Fruit fly (Drosophila melanogaster) whole organism, embryonic: ENCODE results near the gene Tg.
A peak's percentile ranks its signal among the peaks of the same experiment; 100 is the strongest.

ENCODE experiments used
- Ada2b ChIP-seq: fragments of 200-800 bp; sonication (Bioruptor generic); IDR thresholded peaks from 2 replicates; pipeline ENCODE4 v1.3.6; 2022; ENCODE audit warnings: missing biosample characterization, missing genetic modification characterization
- Antp ChIP-seq: fragments of 200-800 bp; sonication (Bioruptor generic); optimal IDR thresholded peaks from 3 replicates; lab custom pipeline; 2016; ENCODE audit warnings: missing biosample characterization, missing genetic modification characterization
- CG10147 ChIP-seq: fragments of 200-800 bp; sonication (Bioruptor generic); optimal IDR thresholded peaks from 2 replicates; lab custom pipeline; 2019; ENCODE audit warnings: missing biosample characterization, mild to moderate bottlenecking, missing genetic modification characterization, moderate library complexity
- CG11398 ChIP-seq: fragments of 200-800 bp; sonication (Bioruptor generic); optimal IDR thresholded peaks from 2 replicates; lab custom pipeline; 2016; ENCODE audit warnings: missing biosample characterization, missing genetic modification characterization
- CG11696 ChIP-seq: fragments of 200-800 bp; sonication (Bioruptor generic); IDR thresholded peaks from 2 replicates; pipeline ENCODE4 v1.3.6; 2022; ENCODE audit warnings: missing biosample characterization, missing genetic modification characterization
- CG12659 ChIP-seq: fragments of 200-800 bp; sonication (Bioruptor generic); optimal IDR thresholded peaks from 3 replicates; lab custom pipeline; 2017; ENCODE audit warnings: mild to moderate bottlenecking, missing biosample characterization, missing genetic modification reagents, missing genetic modification characterization
- CG13775 ChIP-seq: fragments of 200-800 bp; sonication (Bioruptor generic); optimal IDR thresholded peaks from 3 replicates; lab custom pipeline; 2017; ENCODE audit warnings: missing biosample characterization, mild to moderate bottlenecking, missing genetic modification characterization
- CG14710 ChIP-seq: fragments of 200-800 bp; sonication (Bioruptor generic); optimal IDR thresholded peaks from 3 replicates; lab custom pipeline; 2019; ENCODE audit warnings: missing biosample characterization, mild to moderate bottlenecking, missing genetic modification characterization, moderate library complexity
- CG15011 ChIP-seq: fragments of 200-800 bp; sonication (Bioruptor generic); optimal IDR thresholded peaks from 3 replicates; lab custom pipeline; 2018; ENCODE audit warnings: missing biosample characterization, mild to moderate bottlenecking, missing genetic modification characterization
- CG17612 ChIP-seq: fragments of 200-800 bp; sonication (Bioruptor generic); IDR thresholded peaks from 2 replicates; pipeline ENCODE4 v1.3.6; 2022; ENCODE audit warnings: missing biosample characterization, missing genetic modification characterization
- CG18764 ChIP-seq: fragments of 200-800 bp; sonication (Bioruptor generic); optimal IDR thresholded peaks from 3 replicates; lab custom pipeline; 2016; ENCODE audit warnings: missing biosample characterization, missing genetic modification characterization
- CG2875 ChIP-seq: fragments of 200-800 bp; sonication (Bioruptor generic); optimal IDR thresholded peaks from 2 replicates; lab custom pipeline; 2017; ENCODE audit warnings: missing biosample characterization, mild to moderate bottlenecking, missing genetic modification characterization, missing genetic modification reagents
- CG30431 ChIP-seq: fragments of 200-800 bp; sonication (Bioruptor generic); optimal IDR thresholded peaks from 2 replicates; lab custom pipeline; 2017; ENCODE audit warnings: missing biosample characterization, missing genetic modification characterization
- CG42726 ChIP-seq: fragments of 200-800 bp; sonication (Bioruptor generic); IDR thresholded peaks from 2 replicates; pipeline ENCODE4 v1.3.6; 2022; ENCODE audit warnings: missing biosample characterization, missing genetic modification characterization; ENCODE audit not compliant: partially characterized antibody
- CG4404 ChIP-seq: fragments of 200-800 bp; sonication (Bioruptor generic); IDR thresholded peaks from 2 replicates; pipeline ENCODE4 v1.3.6; 2022; ENCODE audit warnings: missing biosample characterization, missing genetic modification characterization
- CG6689 ChIP-seq: fragments of 200-800 bp; sonication (Bioruptor generic); IDR thresholded peaks from 2 replicates; pipeline ENCODE4 v1.3.6; 2022; ENCODE audit warnings: missing biosample characterization, missing genetic modification characterization
- CG6791 ChIP-seq: fragments of 200-800 bp; sonication (Bioruptor generic); IDR thresholded peaks from 3 replicates; pipeline ENCODE4 v1.3.6; 2022; ENCODE audit warnings: missing biosample characterization, missing genetic modification characterization; ENCODE audit not compliant: partially characterized antibody
- CG8359 ChIP-seq: fragments of 200-800 bp; sonication (Bioruptor generic); optimal IDR thresholded peaks from 2 replicates; lab custom pipeline; 2017; ENCODE audit warnings: missing biosample characterization, mild to moderate bottlenecking, missing genetic modification characterization, borderline replicate concordance
- E2f2 ChIP-seq: fragments of 200-800 bp; sonication (Bioruptor generic); IDR thresholded peaks from 2 replicates; pipeline ENCODE4 v1.3.6; 2022; ENCODE audit warnings: missing biosample characterization, missing genetic modification characterization
- ERR ChIP-seq: fragments of 200-800 bp; sonication (Bioruptor generic); optimal IDR thresholded peaks from 2 replicates; lab custom pipeline; 2016; ENCODE audit warnings: missing biosample characterization, missing genetic modification characterization
- Hr39 ChIP-seq: fragments of >200 bp; optimal IDR thresholded peaks from 2 replicates; lab custom pipeline; 2017
- MESR4 ChIP-seq: fragments of 200-800 bp; sonication (Bioruptor generic); optimal IDR thresholded peaks from 2 replicates; lab custom pipeline; 2018; ENCODE audit warnings: missing biosample characterization, mild to moderate bottlenecking, missing genetic modification characterization, moderate library complexity
- Neu2 ChIP-seq: fragments of 200-800 bp; sonication (Bioruptor generic); optimal IDR thresholded peaks from 3 replicates; lab custom pipeline; 2016; ENCODE audit warnings: missing biosample characterization, missing genetic modification characterization, borderline replicate concordance
- Ptx1 ChIP-seq: fragments of 200-800 bp; sonication (Bioruptor generic); IDR thresholded peaks from 2 replicates; pipeline ENCODE4 v1.3.6; 2022; ENCODE audit warnings: missing biosample characterization, missing genetic modification characterization
- Ravus ChIP-seq: fragments of 200-800 bp; sonication (Bioruptor generic); IDR thresholded peaks from 2 replicates; pipeline ENCODE4 v1.3.6; 2022; ENCODE audit warnings: missing biosample characterization, missing genetic modification characterization
- Sox102F ChIP-seq: fragments of 200-800 bp; sonication (Bioruptor generic); optimal IDR thresholded peaks from 2 replicates; lab custom pipeline; 2018; ENCODE audit warnings: missing biosample characterization, mild to moderate bottlenecking, missing genetic modification characterization, moderate library complexity
- Stat92E ChIP-seq, 3 experiments: fragments of >200 bp in 2 of 3; fragments of 200-800 bp in 1 of 3; sonication (Bioruptor generic) in 1 of 3; optimal IDR thresholded peaks; 2 replicates each; lab custom pipeline; 2017 to 2019; ENCODE audit warnings: missing biosample characterization in 3 of 3, missing genetic modification characterization in 3 of 3, mild to moderate bottlenecking in 1 of 3, moderate library complexity in 1 of 3
- TFAM ChIP-seq: fragments of 200-800 bp; sonication (Bioruptor generic); optimal IDR thresholded peaks from 2 replicates; lab custom pipeline; 2017; ENCODE audit warnings: missing biosample characterization, missing genetic modification characterization, inconsistent platforms
- YL-1 ChIP-seq: fragments of 200-800 bp; sonication (Bioruptor generic); optimal IDR thresholded peaks from 3 replicates; lab custom pipeline; 2017; ENCODE audit warnings: missing biosample characterization, mild to moderate bottlenecking, missing genetic modification characterization
- ap ChIP-seq: fragments of 200-800 bp; sonication (Bioruptor generic); IDR thresholded peaks from 2 replicates; pipeline ENCODE4 v1.3.6; 2022; ENCODE audit warnings: missing biosample characterization, missing genetic modification characterization
- bbx ChIP-seq: fragments of 200-800 bp; sonication (Bioruptor generic); IDR thresholded peaks from 2 replicates; pipeline ENCODE4 v1.3.6; 2022; ENCODE audit warnings: missing biosample characterization, missing genetic modification characterization; ENCODE audit not compliant: partially characterized antibody
- btn ChIP-seq: fragments of 200-800 bp; sonication (Bioruptor generic); optimal IDR thresholded peaks from 2 replicates; lab custom pipeline; 2016; ENCODE audit warnings: missing biosample characterization, missing genetic modification characterization
- croc ChIP-seq: fragments of 200-800 bp; sonication (Bioruptor generic); conservative IDR thresholded peaks from 3 replicates; pipeline ENCODE4 v1.3.6; 2022; ENCODE audit warnings: missing biosample characterization, missing genetic modification characterization
- crp ChIP-seq, 2 experiments: fragments of 200-800 bp; sonication (Bioruptor generic); optimal IDR thresholded peaks; 2 replicates in 1 of 2; 3 replicates in 1 of 2; lab custom pipeline; 2017; ENCODE audit warnings: missing biosample characterization in 2 of 2, missing genetic modification characterization in 2 of 2, mild to moderate bottlenecking in 1 of 2, moderate library complexity in 1 of 2
- dmrt99B ChIP-seq: fragments of 200-800 bp; sonication (Bioruptor generic); optimal IDR thresholded peaks from 2 replicates; lab custom pipeline; 2018; ENCODE audit warnings: missing biosample characterization, mild to moderate bottlenecking, missing genetic modification characterization, moderate library complexity
- h ChIP-seq: fragments of >200 bp; optimal IDR thresholded peaks from 2 replicates; lab custom pipeline; 2017
- jigr1 ChIP-seq: fragments of 200-800 bp; sonication (Bioruptor generic); IDR thresholded peaks from 3 replicates; pipeline ENCODE4 v1.3.6; 2022; ENCODE audit warnings: missing biosample characterization, missing genetic modification characterization
- jing ChIP-seq: fragments of 200-800 bp; sonication (Bioruptor generic); optimal IDR thresholded peaks from 2 replicates; lab custom pipeline; 2018; ENCODE audit warnings: missing biosample characterization, mild to moderate bottlenecking, missing genetic modification characterization
- lov ChIP-seq, 2 experiments: fragments of 200-800 bp in 1 of 2; fragments of >200 bp in 1 of 2; sonication (Bioruptor generic) in 1 of 2; IDR thresholded peaks in 1 of 2; optimal IDR thresholded peaks in 1 of 2; 2 replicates in 1 of 2; 3 replicates in 1 of 2; pipeline versions ENCODE4 v1.3.6 to Lab custom; 2017 to 2022; ENCODE audit warnings: missing biosample characterization in 1 of 2, missing genetic modification characterization in 1 of 2
- mld ChIP-seq: fragments of 200-800 bp; sonication (Bioruptor generic); IDR thresholded peaks from 3 replicates; pipeline ENCODE4 v1.3.6; 2022; ENCODE audit warnings: missing biosample characterization, missing genetic modification characterization; ENCODE audit not compliant: partially characterized antibody
- phol ChIP-seq: fragments of 200-800 bp; sonication (Bioruptor generic); optimal IDR thresholded peaks from 3 replicates; lab custom pipeline; 2018; ENCODE audit warnings: missing biosample characterization, mild to moderate bottlenecking, missing genetic modification characterization, moderate library complexity
- pita ChIP-seq: fragments of 200-800 bp; sonication (Bioruptor generic); optimal IDR thresholded peaks from 2 replicates; lab custom pipeline; 2017; ENCODE audit warnings: missing biosample characterization, mild to moderate bottlenecking, missing genetic modification characterization
- pros ChIP-seq: fragments of 200-800 bp; sonication (Bioruptor generic); optimal IDR thresholded peaks from 3 replicates; lab custom pipeline; 2019; ENCODE audit warnings: missing biosample characterization, mild to moderate bottlenecking, missing genetic modification characterization, moderate library complexity
- pum ChIP-seq: fragments of 200-800 bp; sonication (Bioruptor generic); optimal IDR thresholded peaks from 2 replicates; lab custom pipeline; 2016; ENCODE audit warnings: missing biosample characterization, missing genetic modification characterization
- ro ChIP-seq: fragments of 200-800 bp; sonication (Bioruptor generic); IDR thresholded peaks from 2 replicates; pipeline ENCODE4 v1.3.6; 2022; ENCODE audit warnings: missing biosample characterization, missing genetic modification characterization
- seq ChIP-seq: fragments of 200-800 bp; sonication (Bioruptor generic); IDR thresholded peaks from 2 replicates; pipeline ENCODE4 v1.3.6; 2022; ENCODE audit warnings: missing biosample characterization, missing genetic modification characterization
- ssp ChIP-seq: fragments of 200-800 bp; sonication (Bioruptor generic); IDR thresholded peaks from 2 replicates; pipeline ENCODE4 v1.3.6; 2022; ENCODE audit warnings: missing biosample characterization, missing genetic modification characterization
- tup ChIP-seq: fragments of 200-800 bp; sonication (Bioruptor generic); optimal IDR thresholded peaks from 2 replicates; lab custom pipeline; 2016; ENCODE audit warnings: missing biosample characterization, mild to moderate bottlenecking, missing genetic modification characterization, moderate library complexity
- zf30C ChIP-seq: fragments of 200-800 bp; sonication (Bioruptor generic); optimal IDR thresholded peaks from 3 replicates; lab custom pipeline; 2018; ENCODE audit warnings: missing biosample characterization, mild to moderate bottlenecking, missing genetic modification characterization
- zfh2 ChIP-seq: fragments of 200-800 bp; sonication (Bioruptor generic); optimal IDR thresholded peaks from 2 replicates; lab custom pipeline; 2016; ENCODE audit warnings: missing biosample characterization, missing genetic modification characterization

Tg gene

dm6 chr2L:7965808-7966460 is 45.3 kb upstream of the Tg start (continued):
- no peak for TF ChIP-seq CG2875 (GFP tag; lab: Kevin White, UChicago)
- no peak for TF ChIP-seq btn (GFP tag; lab: Kevin White, UChicago)
- no peak for TF ChIP-seq pros (GFP tag; lab: Kevin White, UChicago)
- no peak for TF ChIP-seq jigr1 (GFP tag; lab: Robert Waterston, UW)
- no peak for TF ChIP-seq TFAM
- TF ChIP-seq zf30C (GFP tag; lab: Kevin White, UChicago) = no peak
- TF ChIP-seq Stat92E (GFP tag; optimal IDR thresholded peaks at IDR 0.05; lab: Kevin White, UChicago) = no peak
- no peak for TF ChIP-seq Ada2b (GFP tag; lab: Robert Waterston, UW)
- TF ChIP-seq CG14710 (tag; lab: Kevin White, UChicago) = peak; percentile 55
- peak; percentile 65 for TF ChIP-seq dmrt99B
- no peak for TF ChIP-seq pita (GFP tag; lab: Kevin White, UChicago)
- peak; percentile 65 for TF ChIP-seq Sox102F (GFP tag; lab: Kevin White, UChicago)
- TF ChIP-seq pum = no peak
- TF ChIP-seq CG15011 = no peak
- no peak for TF ChIP-seq tup (GFP tag; lab: Kevin White, UChicago)
- no peak; the same call in 2 of the 3 replicates for TF ChIP-seq croc
- no peak for TF ChIP-seq CG4404 (GFP tag; lab: Robert Waterston, UW)
- no peak for TF ChIP-seq zfh2 (GFP tag; lab: Kevin White, UChicago)
- no peak for TF ChIP-seq ro
- TF ChIP-seq lov (optimal IDR thresholded peaks at IDR 0.05; lab: Kevin White, UChicago) = no peak
- TF ChIP-seq lov (GFP tag; IDR thresholded peaks at IDR 0.05; lab: Robert Waterston, UW) = no peak
- TF ChIP-seq ap (GFP tag; lab: Robert Waterston, UW) = no peak
- peak; percentile 72 for TF ChIP-seq phol
- no peak for TF ChIP-seq MESR4 (GFP tag; lab: Kevin White, UChicago)
- no peak for TF ChIP-seq CG8359 (GFP tag; lab: Kevin White, UChicago)
- no peak for TF ChIP-seq YL-1
- TF ChIP-seq Ravus = no peak
- no peak for TF ChIP-seq CG17612
- TF ChIP-seq ERR = no peak
- TF ChIP-seq Hr39 (lab: Kevin White, UChicago) = no peak
- TF ChIP-seq Antp (GFP tag; lab: Kevin White, UChicago) = no peak
- TF ChIP-seq h (lab: Kevin White, UChicago) = no peak
- TF ChIP-seq seq (GFP tag; lab: Robert Waterston, UW) = peak; percentile 18; the same call in 1 of the 2 replicates
- no peak for TF ChIP-seq CG6791 (GFP tag; lab: Robert Waterston, UW)
- TF ChIP-seq Neu2 (GFP tag; lab: Kevin White, UChicago) = no peak
- TF ChIP-seq mld (GFP tag; lab: Robert Waterston, UW) = no peak
- no peak for TF ChIP-seq CG18764 (GFP tag; lab: Kevin White, UChicago)
- no peak for TF ChIP-seq CG30431 (GFP tag; lab: Kevin White, UChicago)
- TF ChIP-seq CG11696 (GFP tag; lab: Robert Waterston, UW) = no peak
- TF ChIP-seq CG10147 (GFP tag; lab: Kevin White, UChicago) = no peak
- TF ChIP-seq crp (GFP tag; optimal IDR thresholded peaks at IDR 0.05; lab: Kevin White, UChicago) = no peak
- no peak for TF ChIP-seq ssp (GFP tag; lab: Robert Waterston, UW)
- TF ChIP-seq CG6689 = peak; percentile 43; the same call in 1 of the 2 replicates
- TF ChIP-seq Ptx1 (GFP tag; lab: Robert Waterston, UW) = no peak
- TF ChIP-seq CG13775 = no peak
- TF ChIP-seq bbx (GFP tag; lab: Robert Waterston, UW) = no peak
- TF ChIP-seq CG11398 (GFP tag; lab: Kevin White, UChicago) = no peak
- no peak for TF ChIP-seq E2f2 (GFP tag; lab: Robert Waterston, UW)
- TF ChIP-seq CG12659 = peak; percentile 3
- TF ChIP-seq jing (GFP tag; lab: Kevin White, UChicago) = no peak
- no peak for TF ChIP-seq CG42726 (GFP tag; lab: Robert Waterston, UW)
